Worm (Caenorhabditis elegans) whole organism, young adult: ENCODE results near the gene nhr-16.
A peak's percentile ranks its signal among the peaks of the same experiment; 100 is the strongest.

Experiments used
- B0019.2 ChIP-seq: fragments of 200-800 bp; sonication (Bioruptor generic); conservative IDR thresholded peaks from 2 replicates; pipeline ENCODE4 v1.3.6; 2022; ENCODE audit warnings: missing genetic modification reagents, missing genetic modification characterization, missing compliant biosample characterization
- B0336.3 ChIP-seq: fragments of 200-800 bp; sonication (Bioruptor generic); IDR thresholded peaks from 2 replicates; pipeline ENCODE4 v1.3.6; 2022; ENCODE audit warnings: missing genetic modification characterization, missing compliant biosample characterization
- D2030.7 ChIP-seq: fragments of 200-800 bp; sonication (Bioruptor generic); IDR thresholded peaks from 2 replicates; pipeline ENCODE4 v1.3.6; 2022; ENCODE audit warnings: missing genetic modification reagents, missing genetic modification characterization, missing compliant biosample characterization
- F10E7.11 ChIP-seq: sonication (generic microtip); optimal IDR thresholded peaks from 2 replicates; lab custom pipeline; 2017; ENCODE audit warnings: mild to moderate bottlenecking, missing genetic modification characterization, moderate library complexity, missing compliant biosample characterization
- F23B12.7 ChIP-seq: sonication (generic microtip); optimal IDR thresholded peaks from 2 replicates; lab custom pipeline; 2017; ENCODE audit warnings: missing genetic modification characterization, mild to moderate bottlenecking, missing compliant biosample characterization, antibody characterized with exemption, moderate library complexity; ENCODE audit not compliant: insufficient read depth
- F33H1.4 ChIP-seq: fragments of 200-800 bp; sonication (Bioruptor generic); IDR thresholded peaks from 2 replicates; pipeline ENCODE4 v1.3.6; 2022; ENCODE audit warnings: missing genetic modification reagents, missing genetic modification characterization, missing compliant biosample characterization
- F39B2.1 ChIP-seq: fragments of 200-800 bp; sonication (Bioruptor generic); IDR thresholded peaks from 2 replicates; pipeline ENCODE4 v1.3.6; 2022; ENCODE audit warnings: missing genetic modification reagents, missing genetic modification characterization, missing compliant biosample characterization
- F49E8.2 ChIP-seq: sonication (generic microtip); optimal IDR thresholded peaks from 3 replicates; lab custom pipeline; 2017; ENCODE audit warnings: missing genetic modification characterization, mild to moderate bottlenecking, missing compliant biosample characterization, antibody characterized with exemption, moderate library complexity; ENCODE audit not compliant: insufficient read depth
- K11D2.4 ChIP-seq: fragments of 200-800 bp; sonication (Bioruptor generic); IDR thresholded peaks from 2 replicates; pipeline ENCODE4 v1.3.6; 2022; ENCODE audit warnings: missing genetic modification reagents, missing genetic modification characterization, missing compliant biosample characterization
- Y53G8AR.9 ChIP-seq: fragments of 200-800 bp; sonication (Bioruptor generic); conservative IDR thresholded peaks from 2 replicates; pipeline ENCODE4 v1.3.6; 2022; ENCODE audit warnings: missing genetic modification reagents, missing genetic modification characterization, missing compliant biosample characterization
- Y95B8A.8 ChIP-seq: fragments of 200-800 bp; sonication (Bioruptor generic); IDR thresholded peaks from 2 replicates; pipeline ENCODE4 v1.3.6; 2022; ENCODE audit warnings: missing genetic modification reagents, missing genetic modification characterization, missing compliant biosample characterization
- aptf-3 ChIP-seq: fragments of 200-800 bp; sonication (Bioruptor generic); IDR thresholded peaks from 2 replicates; pipeline ENCODE4 v1.3.6; 2022; ENCODE audit warnings: missing genetic modification characterization, missing compliant biosample characterization
- attf-5 ChIP-seq: fragments of 200-800 bp; sonication (Bioruptor generic); optimal IDR thresholded peaks from 2 replicates; lab custom pipeline; 2018; ENCODE audit warnings: mild to moderate bottlenecking, missing genetic modification characterization, missing compliant biosample characterization
- attf-6 ChIP-seq: fragments of 200-800 bp; sonication (Bioruptor generic); IDR thresholded peaks from 2 replicates; pipeline ENCODE4 v1.3.6; 2022; ENCODE audit warnings: missing genetic modification reagents, missing genetic modification characterization, missing compliant biosample characterization
- cebp-1 ChIP-seq, 2 experiments: fragments of 200-800 bp in 1 of 2; sonication (Bioruptor generic) in 1 of 2; sonication (generic microtip) in 1 of 2; IDR thresholded peaks in 1 of 2; optimal IDR thresholded peaks in 1 of 2; 2 replicates each; pipeline versions ENCODE4 v1.3.6 to Lab custom; 2017 to 2022; ENCODE audit warnings: missing compliant biosample characterization in 2 of 2, missing genetic modification characterization in 2 of 2, mild to moderate bottlenecking in 1 of 2, missing genetic modification reagents in 1 of 2, moderate library complexity in 1 of 2
- ceh-27 ChIP-seq: fragments of 200-800 bp; sonication (Bioruptor generic); optimal IDR thresholded peaks from 2 replicates; lab custom pipeline; 2018; ENCODE audit warnings: mild to moderate bottlenecking, missing genetic modification characterization, moderate library complexity, missing compliant biosample characterization
- egl-18 ChIP-seq: fragments of 200-800 bp; sonication (Bioruptor generic); IDR thresholded peaks from 2 replicates; pipeline ENCODE4 v1.3.6; 2022; ENCODE audit warnings: missing genetic modification reagents, missing genetic modification characterization, missing compliant biosample characterization
- egl-44 ChIP-seq: fragments of 200-800 bp; sonication (Bioruptor generic); IDR thresholded peaks from 2 replicates; pipeline ENCODE4 v1.3.6; 2022; ENCODE audit warnings: missing genetic modification reagents, missing genetic modification characterization, missing compliant biosample characterization
- hmg-1.2 ChIP-seq: fragments of 200-800 bp; sonication (Bioruptor generic); IDR thresholded peaks from 2 replicates; pipeline ENCODE4 v1.3.6; 2022; ENCODE audit warnings: missing genetic modification reagents, missing genetic modification characterization, missing compliant biosample characterization
- hmg-20 ChIP-seq: fragments of 200-800 bp; sonication (Bioruptor generic); IDR thresholded peaks from 2 replicates; pipeline ENCODE4 v1.3.6; 2022; ENCODE audit warnings: missing genetic modification reagents, missing genetic modification characterization, missing compliant biosample characterization
- hsf-1 ChIP-seq: fragments of 200-800 bp; sonication (Bioruptor generic); IDR thresholded peaks from 2 replicates; pipeline ENCODE4 v1.3.6; 2022; ENCODE audit warnings: missing genetic modification reagents, missing genetic modification characterization, missing compliant biosample characterization
- lag-1 ChIP-seq: fragments of 200-800 bp; sonication (Bioruptor generic); IDR thresholded peaks from 2 replicates; pipeline ENCODE4 v1.3.6; 2022; ENCODE audit warnings: missing genetic modification reagents, missing genetic modification characterization, missing compliant biosample characterization
- let-526 ChIP-seq: fragments of 200-800 bp; sonication (Bioruptor generic); IDR thresholded peaks from 2 replicates; pipeline ENCODE4 v1.3.6; 2022; ENCODE audit warnings: missing genetic modification reagents, missing genetic modification characterization, missing compliant biosample characterization
- let-607 ChIP-seq, 2 experiments: fragments of 200-800 bp in 1 of 2; sonication (Bioruptor generic) in 1 of 2; sonication (generic microtip) in 1 of 2; optimal IDR thresholded peaks; 2 replicates each; lab custom pipeline; 2016 to 2018; ENCODE audit warnings: mild to moderate bottlenecking in 2 of 2, missing compliant biosample characterization in 2 of 2, missing genetic modification characterization in 2 of 2, moderate library complexity in 2 of 2, missing genotype in 1 of 2
- lin-35 ChIP-seq, 3 experiments: fragments of 150-350 bp in 2 of 3; sonication (generic microtip) in 1 of 3; optimal IDR thresholded peaks; 2 replicates each; lab custom pipeline; 2014 to 2018; ENCODE audit warnings: missing biosample characterization in 3 of 3, missing genetic modification characterization in 3 of 3, missing genetic modification reagents in 3 of 3
- lin-40 ChIP-seq: sonication (generic microtip); optimal IDR thresholded peaks from 2 replicates; lab custom pipeline; 2016; ENCODE audit warnings: missing genetic modification characterization, mild to moderate bottlenecking, missing compliant biosample characterization, missing genotype, missing genetic modification reagents
- lsl-1 ChIP-seq: fragments of 200-800 bp; sonication (Bioruptor generic); optimal IDR thresholded peaks from 2 replicates; lab custom pipeline; 2018; ENCODE audit warnings: mild to moderate bottlenecking, missing genetic modification characterization, moderate library complexity, missing compliant biosample characterization
- madf-3 ChIP-seq: fragments of 200-800 bp; sonication (Bioruptor generic); IDR thresholded peaks from 2 replicates; pipeline ENCODE4 v1.3.6; 2022; ENCODE audit warnings: missing genetic modification reagents, missing genetic modification characterization, missing compliant biosample characterization
- mcd-1 ChIP-seq: fragments of 200-800 bp; sonication (Bioruptor generic); IDR thresholded peaks from 2 replicates; pipeline ENCODE4 v1.3.6; 2022; ENCODE audit warnings: missing genetic modification reagents, missing genetic modification characterization, missing compliant biosample characterization
- mxl-1 ChIP-seq: sonication (generic microtip); optimal IDR thresholded peaks from 2 replicates; lab custom pipeline; 2016; ENCODE audit warnings: missing genetic modification characterization, missing compliant biosample characterization
- nhr-80 ChIP-seq: sonication (generic microtip); optimal IDR thresholded peaks from 2 replicates; lab custom pipeline; 2016; ENCODE audit warnings: missing genetic modification characterization, missing compliant biosample characterization
- nhr-90 ChIP-seq: sonication (generic microtip); optimal IDR thresholded peaks from 2 replicates; lab custom pipeline; 2016; ENCODE audit warnings: missing genotype, mild to moderate bottlenecking, missing genetic modification characterization, missing compliant biosample characterization
- pbrm-1 ChIP-seq: fragments of 200-800 bp; sonication (Bioruptor generic); IDR thresholded peaks from 2 replicates; pipeline ENCODE4 v1.3.6; 2022; ENCODE audit warnings: missing genetic modification reagents, missing genetic modification characterization, missing compliant biosample characterization
- rec-8 ChIP-seq, 2 experiments: sonication (generic microtip); optimal IDR thresholded peaks; 2 replicates each; lab custom pipeline; 2016; ENCODE audit warnings: mild to moderate bottlenecking in 2 of 2, missing genetic modification characterization in 2 of 2, missing genetic modification reagents in 2 of 2, missing genotype in 2 of 2, missing biosample characterization in 1 of 2, missing compliant biosample characterization in 1 of 2, moderate library complexity in 1 of 2
- sea-2 ChIP-seq: fragments of 200-800 bp; sonication (Bioruptor generic); IDR thresholded peaks from 2 replicates; pipeline ENCODE4 v1.3.6; 2022; ENCODE audit warnings: missing genetic modification characterization, missing compliant biosample characterization
- snpc-3.4 ChIP-seq: sonication (generic microtip); optimal IDR thresholded peaks from 2 replicates; lab custom pipeline; 2017; ENCODE audit warnings: missing genetic modification characterization, mild to moderate bottlenecking, missing compliant biosample characterization, antibody characterized with exemption, moderate library complexity, missing genotype, missing genetic modification reagents
- zfh-2 ChIP-seq: fragments of 200-800 bp; sonication (Bioruptor generic); conservative IDR thresholded peaks from 2 replicates; pipeline ENCODE4 v1.3.6; 2022; ENCODE audit warnings: missing genetic modification reagents, missing genetic modification characterization, missing compliant biosample characterization
- ztf-22 ChIP-seq: fragments of 200-800 bp; sonication (Bioruptor generic); optimal IDR thresholded peaks from 2 replicates; lab custom pipeline; 2018; ENCODE audit warnings: mild to moderate bottlenecking, missing genetic modification characterization, moderate library complexity, missing compliant biosample characterization
- ztf-26 ChIP-seq: sonication (generic microtip); optimal IDR thresholded peaks from 2 replicates; lab custom pipeline; 2017; ENCODE audit warnings: missing genetic modification characterization, missing compliant biosample characterization
- ztf-3 ChIP-seq: fragments of 200-800 bp; sonication (Bioruptor generic); optimal IDR thresholded peaks from 2 replicates; lab custom pipeline; 2018; ENCODE audit warnings: mild to moderate bottlenecking, missing genetic modification characterization, missing compliant biosample characterization
- ztf-6 ChIP-seq: fragments of 200-800 bp; sonication (Bioruptor generic); IDR thresholded peaks from 2 replicates; pipeline ENCODE4 v1.3.6; 2022; ENCODE audit warnings: missing genetic modification reagents, missing genetic modification characterization, missing compliant biosample characterization

Gene nhr-16

DNA sequence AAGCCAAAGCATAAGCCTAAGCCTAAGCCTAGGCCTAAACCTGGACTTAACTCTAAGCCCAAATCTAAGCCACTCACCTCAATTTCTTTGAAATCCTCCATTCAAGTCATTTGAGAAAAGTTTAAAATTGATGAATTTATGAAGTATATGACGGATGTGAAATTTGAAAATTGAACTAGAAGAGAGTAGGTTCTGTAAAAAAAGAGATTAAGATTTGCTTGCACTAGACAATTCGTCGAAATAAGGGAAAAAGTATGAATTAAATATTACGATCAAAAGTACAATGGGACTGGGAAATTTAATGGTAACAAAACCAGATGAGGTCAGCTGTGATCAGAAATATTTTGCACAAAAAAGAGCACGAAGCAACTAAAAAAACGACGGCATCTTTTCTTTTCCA lies 14.4 kb downstream of the nhr-16 start, which contains the start of gene twk-2:
Gene twk-2 (minus strand): TSS at position 101 of the 400 bp plus-strand sequence.
- no peak for TF ChIP-seq cebp-1 (GFP tag; IDR thresholded peaks at IDR 0.05; lab: Robert Waterston, UW)
- TF ChIP-seq cebp-1 (tag; optimal IDR thresholded peaks at IDR 0.05; lab: Kevin White, UChicago), result no peak
- TF ChIP-seq egl-18 (GFP tag; lab: Robert Waterston, UW), result no peak
- TF ChIP-seq F23B12.7 (tag; lab: Kevin White, UChicago), result no peak
- TF ChIP-seq, all 124 proteins: peak for 0

DNA sequence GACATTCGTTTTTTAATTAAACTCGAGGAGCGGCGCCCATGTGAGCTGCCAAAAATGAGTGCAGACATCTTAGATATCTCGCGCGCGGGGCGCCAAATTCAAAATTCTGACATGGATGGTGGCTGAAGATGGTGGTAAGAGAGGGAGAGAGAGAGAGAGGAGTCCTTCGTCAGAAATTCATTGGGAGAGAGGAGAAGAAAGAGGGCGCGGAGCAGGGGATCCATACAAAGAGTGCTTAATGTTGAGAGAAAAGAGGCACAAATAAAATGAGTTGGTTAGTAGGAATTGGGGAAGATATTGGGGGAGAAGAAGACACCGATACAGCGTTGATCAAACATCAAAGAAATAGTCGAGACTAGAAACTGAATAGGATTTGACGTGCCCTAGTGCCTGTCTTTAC lies 14.8 kb downstream of the nhr-16 start:
- TF ChIP-seq snpc-3.4 (tag; lab: Kevin White, UChicago), result no peak
- TF ChIP-seq ceh-27 (GFP tag; lab: Kevin White, UChicago), result peak; percentile 6
- TF ChIP-seq zfh-2, result peak; percentile 20; the same call in 1 of the 2 replicates

ce11 chrII:4454823-4455222 lies 16.2 kb downstream of the nhr-16 start:
- TF ChIP-seq hmg-20 (GFP tag; lab: Robert Waterston, UW) (no peak), let-607 (tag; optimal IDR thresholded peaks at IDR 0.05; lab: Kevin White, UChicago) (no peak), ztf-22 (GFP tag; lab: Kevin White, UChicago) (no peak), lin-40 (no peak), hsf-1 (GFP tag; lab: Robert Waterston, UW) (no peak), K11D2.4 (GFP tag; lab: Robert Waterston, UW) (no peak), hmg-1.2 (GFP tag; lab: Robert Waterston, UW) (no peak), lin-35 (GFP tag; optimal IDR thresholded peaks at IDR 0.05; lab: Kevin White, UChicago) (no peak), madf-3 (GFP tag; lab: Robert Waterston, UW) (no peak), egl-44 (no peak), pbrm-1 (GFP tag; lab: Robert Waterston, UW) (no peak)

ce11 chrII:4456024-4456423 lies 17.4 kb downstream of the nhr-16 start:
- TF ChIP-seq F23B12.7 (tag; lab: Kevin White, UChicago), result no peak
- 0 out of 2 replicates have a peak, but pooled peaks have one; percentile 34 for TF ChIP-seq K11D2.4 (GFP tag; lab: Robert Waterston, UW)
- TF ChIP-seq aptf-3 (GFP tag; lab: Robert Waterston, UW), result no peak
- no peak for TF ChIP-seq attf-5 (GFP tag; lab: Kevin White, UChicago)
- no peak for TF ChIP-seq cebp-1 (GFP tag; IDR thresholded peaks at IDR 0.05; lab: Robert Waterston, UW)
- peak; percentile 33 for TF ChIP-seq cebp-1 (tag; optimal IDR thresholded peaks at IDR 0.05; lab: Kevin White, UChicago)
- TF ChIP-seq nhr-80 (tag; lab: Kevin White, UChicago), result no peak
- no peak for TF ChIP-seq B0019.2 (GFP tag; lab: Robert Waterston, UW)
- no peak for TF ChIP-seq F33H1.4 (GFP tag; lab: Robert Waterston, UW)
- TF ChIP-seq zfh-2, result peak; percentile 63; the same call in 1 of the 2 replicates
- TF ChIP-seq rec-8 (tag; optimal IDR thresholded peaks at IDR 0.05; lab: Kevin White, UChicago), result no peak
- no peak for TF ChIP-seq let-526 (GFP tag; lab: Robert Waterston, UW)
- TF ChIP-seq attf-6 (GFP tag; lab: Robert Waterston, UW), result no peak
- TF ChIP-seq lsl-1 (GFP tag; lab: Kevin White, UChicago), result no peak
- no peak for TF ChIP-seq F39B2.1 (GFP tag; lab: Robert Waterston, UW)
- no peak for TF ChIP-seq lin-35 (GFP tag; optimal IDR thresholded peaks at IDR 0.05; lab: Kevin White, UChicago)
- TF ChIP-seq nhr-90, result no peak
- no peak for TF ChIP-seq Y53G8AR.9 (GFP tag; lab: Robert Waterston, UW)
- no peak for TF ChIP-seq F49E8.2
- no peak for TF ChIP-seq mxl-1
- no peak for TF ChIP-seq ztf-26 (tag; lab: Kevin White, UChicago)
- no peak for TF ChIP-seq ceh-27 (GFP tag; lab: Kevin White, UChicago)
- no peak for TF ChIP-seq ztf-3 (GFP tag; lab: Kevin White, UChicago)
- TF ChIP-seq sea-2 (GFP tag; lab: Robert Waterston, UW), result no peak
- no peak for TF ChIP-seq B0336.3 (GFP tag; lab: Robert Waterston, UW)
- no peak for TF ChIP-seq lag-1 (GFP tag; lab: Robert Waterston, UW)
- TF ChIP-seq Y95B8A.8 (GFP tag; lab: Robert Waterston, UW), result no peak
- no peak for TF ChIP-seq D2030.7 (GFP tag; lab: Robert Waterston, UW)
- TF ChIP-seq madf-3 (GFP tag; lab: Robert Waterston, UW), result no peak
- no peak for TF ChIP-seq F10E7.11 (tag; lab: Kevin White, UChicago)
- no peak for TF ChIP-seq mcd-1 (GFP tag; lab: Robert Waterston, UW)
- 0 out of 2 replicates have a peak, but pooled peaks have one; percentile 34 for TF ChIP-seq ztf-6 (GFP tag; lab: Robert Waterston, UW)
